Fruit fly (Drosophila melanogaster): ENCODE results near the gene Fas1.

Gene Fas1

dm6 chr3R:16677934-16678333, 52.9 kb downstream of the Fas1 start:
- TF ChIP-seq Clk (GFP tag; optimal IDR thresholded peaks at IDR 0.05) (no peak), CG5204 (GFP tag; optimal IDR thresholded peaks at IDR 0.05) (no peak), kay (GFP tag; ENCODE audit: borderline replicate concordance) (no peak), CG7045 (GFP tag; optimal IDR thresholded peaks at IDR 0.05) (no peak), Mnt (GFP tag; optimal IDR thresholded peaks at IDR 0.05) (no peak), CG7101 (tag; optimal IDR thresholded peaks at IDR 0.05) (no peak), tj (GFP tag; optimal IDR thresholded peaks at IDR 0.05) (no peak), cnc (optimal IDR thresholded peaks at IDR 0.05) (no peak), cic (GFP tag; optimal IDR thresholded peaks at IDR 0.05) (no peak), CG1620 (GFP tag; optimal IDR thresholded peaks at IDR 0.05) (no peak), CG33017 (tag; optimal IDR thresholded peaks at IDR 0.05) (no peak), Hr96 (GFP tag; optimal IDR thresholded peaks at IDR 0.05) (no peak), ovo (GFP tag; optimal IDR thresholded peaks at IDR 0.05) (no peak), toe (GFP tag; optimal IDR thresholded peaks at IDR 0.05) (no peak), CG12768 (GFP tag; optimal IDR thresholded peaks at IDR 0.05) (no peak), bab1 (GFP tag; optimal IDR thresholded peaks at IDR 0.05) (no peak), CG11617 (GFP tag; optimal IDR thresholded peaks at IDR 0.05) (no peak), pad (GFP tag; optimal IDR thresholded peaks at IDR 0.05) (no peak)

dm6 chr3R:16682901-16683300, 57.9 kb downstream of the Fas1 start:
- TF ChIP-seq ovo (GFP tag; optimal IDR thresholded peaks at IDR 0.05): no peak
- TF ChIP-seq kay (GFP tag; ENCODE audit: borderline replicate concordance): peak; percentile 25
